Worm (Caenorhabditis elegans): ENCODE measurements around the gene fbxb-115.

Gene fbxb-115

ce11 chrV:19189963-19190597, 49.9 kb downstream of the fbxb-115 start, which contains the start of the genes Y39B6A.3 and pph-5 (continued):
- TF ChIP-seq rnt-1 (tag; optimal IDR thresholded peaks at IDR 0.05) (no peak), sox-4 (tag; optimal IDR thresholded peaks at IDR 0.05) (no peak), zip-4 (GFP tag; optimal IDR thresholded peaks at IDR 0.05) (no peak), elt-3 (tag; optimal IDR thresholded peaks at IDR 0.05) (no peak)

Data from whole organism, L1 larva.